Fruit fly (Drosophila melanogaster): ENCODE results near the gene CG32262.

CG32262 gene

dm6 chr3L:3802677-3803076 is 7.3 kb downstream of the CG32262 start (continued):
- TF ChIP-seq dan (GFP tag; IDR thresholded peaks at IDR 0.05) (no peak), klu (GFP tag; IDR thresholded peaks at IDR 0.05) (peak; percentile 66), Doc3 (GFP tag; IDR thresholded peaks at IDR 0.05; ENCODE audit: partially characterized antibody) (no peak), CG9817 (tag; optimal IDR thresholded peaks at IDR 0.05) (peak; percentile 65), CG11560 (tag; IDR thresholded peaks at IDR 0.05) (0 out of 3 replicates have a peak, but pooled peaks have one; percentile 45), maf-S (GFP tag; optimal IDR thresholded peaks at IDR 0.05) (peak; percentile 23), Rfx (GFP tag; IDR thresholded peaks at IDR 0.05) (peak; percentile 91), CG9932 (GFP tag; IDR thresholded peaks at IDR 0.05) (peak; percentile 84), CG6175 (GFP tag; IDR thresholded peaks at IDR 0.05) (peak; percentile 33; the same call in 1 of the 3 replicates), B-H1 (GFP tag; IDR thresholded peaks at IDR 0.05) (peak; percentile 51; the same call in 2 of the 3 replicates), CG12104 (GFP tag; optimal IDR thresholded peaks at IDR 0.05) (peak; percentile 32), Kr (GFP tag; optimal IDR thresholded peaks at IDR 0.05) (no peak), emc (GFP tag; optimal IDR thresholded peaks at IDR 0.05) (peak; percentile 40), bsh (GFP tag; optimal IDR thresholded peaks at IDR 0.05) (peak in 1 of 2 experiments; percentile 58), hb (GFP tag; IDR thresholded peaks at IDR 0.05; ENCODE audit: partially characterized antibody) (no peak), ara (GFP tag; IDR thresholded peaks at IDR 0.05) (peak; percentile 6; the same call in 1 of the 2 replicates), CG2875 (GFP tag; optimal IDR thresholded peaks at IDR 0.05) (peak; percentile 13), ken (GFP tag; IDR thresholded peaks at IDR 0.05) (peak; percentile 39; the same call in 1 of the 3 replicates), CG8089 (GFP tag; optimal IDR thresholded peaks at IDR 0.05) (peak; percentile 13), CG1792 (GFP tag; optimal IDR thresholded peaks at IDR 0.05) (peak; percentile 42), Atf6 (GFP tag; IDR thresholded peaks at IDR 0.05) (peak; percentile 88), Ptx1 (GFP tag; IDR thresholded peaks at IDR 0.05) (peak; percentile 84), trh (GFP tag; optimal IDR thresholded peaks at IDR 0.05) (no peak), Bteb2 (GFP tag; optimal IDR thresholded peaks at IDR 0.05) (peak; percentile 80), crp (GFP tag; optimal IDR thresholded peaks at IDR 0.05) (peak in 1 of 2 experiments; percentile 8), CG12219 (GFP tag; optimal IDR thresholded peaks at IDR 0.05) (peak; percentile 78), Ets97D (GFP tag; optimal IDR thresholded peaks at IDR 0.05) (peak; percentile 13), onecut (GFP tag; IDR thresholded peaks at IDR 0.05) (peak; percentile 84), Taf1 (GFP tag; IDR thresholded peaks at IDR 0.05) (peak; percentile 53; the same call in 1 of the 2 replicates), pum (GFP tag; optimal IDR thresholded peaks at IDR 0.05) (peak; percentile 50), MTF-1 (GFP tag; optimal IDR thresholded peaks at IDR 0.05; ENCODE audit: borderline replicate concordance) (no peak), B-H2 (GFP tag; optimal IDR thresholded peaks at IDR 0.05) (peak; percentile 92), Adf1 (GFP tag; IDR thresholded peaks at IDR 0.05) (peak; percentile 59; the same call in 1 of the 2 replicates), slbo (GFP tag; IDR thresholded peaks at IDR 0.05) (peak; percentile 92), GATAe (GFP tag; conservative IDR thresholded peaks at IDR 0.05) (no peak), prd (optimal IDR thresholded peaks at IDR 0.05) (no peak), prd (GFP tag; IDR thresholded peaks at IDR 0.05) (peak; percentile 86), en (GFP tag; optimal IDR thresholded peaks at IDR 0.05) (no peak), Rx (GFP tag; IDR thresholded peaks at IDR 0.05) (peak; percentile 58), CG10366 (GFP tag; IDR thresholded peaks at IDR 0.05) (peak; percentile 69), CG7839 (tag; optimal IDR thresholded peaks at IDR 0.05) (peak; percentile 77), Spps (tag; optimal IDR thresholded peaks at IDR 0.05) (no peak), danr (GFP tag; IDR thresholded peaks at IDR 0.05) (peak; percentile 48), Dip2 (GFP tag; IDR thresholded peaks at IDR 0.05) (peak; percentile 26; the same call in 1 of the 2 replicates), CG2889 (GFP tag; IDR thresholded peaks at IDR 0.05) (peak; percentile 56; the same call in 2 of the 3 replicates), CG14965 (GFP tag; optimal IDR thresholded peaks at IDR 0.05; ENCODE audit: borderline replicate concordance) (peak; percentile 14), CG2116 (GFP tag; optimal IDR thresholded peaks at IDR 0.05) (peak; percentile 3), E2f1 (GFP tag; IDR thresholded peaks at IDR 0.05) (peak; percentile 73), vvl (GFP tag; IDR thresholded peaks at IDR 0.05) (peak; percentile 91), CG11504 (tag; optimal IDR thresholded peaks at IDR 0.05) (peak; percentile 72), exex (tag; optimal IDR thresholded peaks at IDR 0.05) (peak; percentile 39)
